Worm (Caenorhabditis elegans): Measurements from ENCODE around the gene ndab-1.

- TF ChIP-seq ces-1 (GFP tag; optimal IDR thresholded peaks at IDR 0.05): no peak
- no peak for TF ChIP-seq zip-8 (tag; optimal IDR thresholded peaks at IDR 0.05)
These were observed 27.2 kb upstream of the ndab-1 start for ce11 chrIII:11942664-11943063.

Data from whole organism, mixed stage, embryonic.